Fruit fly (Drosophila melanogaster) whole organism, embryonic: Measurements from ENCODE around the gene Prp31.

ENCODE experiments used
- CG10431 ChIP-seq: fragments of 200-800 bp; sonication (Bioruptor generic); optimal IDR thresholded peaks from 3 replicates; lab custom pipeline; 2018; ENCODE audit warnings: missing biosample characterization, mild to moderate bottlenecking, missing genetic modification characterization
- CG6813 ChIP-seq: fragments of 200-800 bp; sonication (Bioruptor generic); optimal IDR thresholded peaks from 2 replicates; lab custom pipeline; 2017; ENCODE audit warnings: missing biosample characterization, missing genetic modification characterization, mild to moderate bottlenecking, moderate library complexity, missing genetic modification reagents
- Hey ChIP-seq: fragments of 200-800 bp; sonication (Bioruptor generic); optimal IDR thresholded peaks from 3 replicates; lab custom pipeline; 2018; ENCODE audit warnings: missing biosample characterization, mild to moderate bottlenecking, missing genetic modification characterization
- Ssrp ChIP-seq: fragments of 200-800 bp; sonication (Bioruptor generic); optimal IDR thresholded peaks from 2 replicates; lab custom pipeline; 2018; ENCODE audit warnings: missing biosample characterization, mild to moderate bottlenecking, missing genetic modification characterization, moderate library complexity
- prd ChIP-seq, 3 experiments: fragments of >200 bp in 2 of 3; fragments of 200-800 bp in 1 of 3; sonication (Bioruptor generic) in 1 of 3; optimal IDR thresholded peaks in 2 of 3; IDR thresholded peaks in 1 of 3; 2 replicates in 2 of 3; 3 replicates in 1 of 3; pipeline versions ENCODE4 v1.3.6 to Lab custom; 2017 to 2022; ENCODE audit warnings: missing biosample characterization in 1 of 3, missing genetic modification characterization in 1 of 3
- twi ChIP-seq: fragments of 200-800 bp; optimal IDR thresholded peaks from 2 replicates; lab custom pipeline; 2019; ENCODE audit warnings: missing biosample characterization, mild to moderate bottlenecking, missing genetic modification characterization, moderate library complexity

dm6 chr3L:15116536-15116935 is 42.4 kb upstream of the Prp31 start, which contains the start of gene Cep135:
- no peak for TF ChIP-seq Ssrp (tag; lab: Kevin White, UChicago)
- no peak for TF ChIP-seq prd (optimal IDR thresholded peaks at IDR 0.05; lab: Kevin White, UChicago)
- no peak for TF ChIP-seq prd (GFP tag; IDR thresholded peaks at IDR 0.05; lab: Robert Waterston, UW)
- no peak for TF ChIP-seq Hey (tag; lab: Kevin White, UChicago)
- TF ChIP-seq twi, result no peak
- TF ChIP-seq CG6813 (GFP tag; lab: Kevin White, UChicago), result no peak
- TF ChIP-seq CG10431 (GFP tag; lab: Kevin White, UChicago), result no peak
